Fruit fly (Drosophila melanogaster) whole organism, adult: ENCODE data around the gene Dad.

Source experiments
- Crg-1 ChIP-seq: fragments of 200-800 bp; sonication (Bioruptor generic); optimal IDR thresholded peaks from 2 replicates; lab custom pipeline; 2016; ENCODE audit warnings: missing biosample characterization, missing genetic modification characterization
- cnc ChIP-seq, 2 experiments: fragments of >200 bp; optimal IDR thresholded peaks; 2 replicates each; lab custom pipeline; 2017
- kay ChIP-seq: fragments of 200-800 bp; sonication (Bioruptor generic); peaks from one replicate; lab custom pipeline; 2016; ENCODE audit warnings: missing biosample characterization, missing genetic modification characterization, borderline replicate concordance
- pad ChIP-seq: fragments of 200-800 bp; sonication (Bioruptor generic); optimal IDR thresholded peaks from 3 replicates; lab custom pipeline; 2017; ENCODE audit warnings: missing biosample characterization, missing genetic modification characterization, mild to moderate bottlenecking, moderate library complexity, missing genetic modification reagents

DNA sequence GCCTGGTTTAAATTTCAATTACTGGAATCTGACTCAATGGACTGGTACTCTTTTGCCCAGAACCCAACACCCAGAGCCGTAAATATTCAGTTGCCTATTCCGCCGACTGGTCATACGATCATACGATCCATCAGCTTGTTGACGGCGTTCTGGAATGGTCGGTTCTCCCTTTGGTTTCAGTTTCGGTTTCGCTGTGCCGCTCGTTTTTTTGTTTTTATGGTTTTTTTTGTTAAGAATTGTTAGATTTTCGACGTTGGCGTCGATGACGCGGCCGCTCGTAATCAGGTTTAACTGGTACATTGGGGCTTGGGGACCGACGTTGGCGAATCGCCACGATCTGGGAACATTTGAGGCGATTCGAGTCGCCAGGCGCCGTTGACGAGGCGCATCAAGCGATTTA lies 8.9 kb downstream of the Dad start:
- TF ChIP-seq Crg-1 (GFP tag; lab: Kevin White, UChicago): no peak
- no peak for TF ChIP-seq pad (GFP tag; lab: Kevin White, UChicago)
- TF ChIP-seq kay (GFP tag; lab: Kevin White, UChicago): no peak
- no peak for TF ChIP-seq cnc (optimal IDR thresholded peaks at IDR 0.05; lab: Kevin White, UChicago)
